Fruit fly (Drosophila melanogaster): ENCODE measurements around the gene CG10958.

Gene CG10958

DNA sequence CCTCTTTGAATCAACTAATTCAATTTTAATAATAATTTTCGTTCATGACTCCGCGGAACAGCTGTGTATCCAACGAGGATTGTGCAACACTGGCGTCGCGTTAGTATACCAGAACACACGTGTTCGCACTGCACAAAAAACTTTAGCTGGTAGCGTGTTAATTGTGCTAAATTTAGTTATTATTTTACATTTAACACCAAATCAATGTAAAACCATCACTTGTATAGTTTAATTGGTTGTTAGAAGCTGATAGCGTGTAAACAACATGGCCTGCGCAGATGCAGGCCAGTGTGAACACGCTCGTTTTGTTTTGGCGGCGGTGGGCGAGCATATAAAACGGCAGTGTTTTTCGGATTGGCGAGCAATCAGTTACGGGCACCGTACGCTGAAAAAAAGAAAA lies 25.2 kb downstream of the CG10958 start, which contains the start of the genes Traf6 and GIIIspla2 (continued):
- TF ChIP-seq Hr39 (optimal IDR thresholded peaks at IDR 0.05) (no peak), BtbVII (GFP tag; optimal IDR thresholded peaks at IDR 0.05) (peak; percentile 31), D (optimal IDR thresholded peaks at IDR 0.05) (no peak), D (GFP tag; optimal IDR thresholded peaks at IDR 0.05) (peak; percentile 51), stc (GFP tag; IDR thresholded peaks at IDR 0.05) (peak; percentile 59; the same call in 1 of the 2 replicates), hb (GFP tag; IDR thresholded peaks at IDR 0.05; ENCODE audit: partially characterized antibody) (no peak), CG17612 (GFP tag; IDR thresholded peaks at IDR 0.05) (peak; percentile 27; the same call in 1 of the 2 replicates), mld (GFP tag; IDR thresholded peaks at IDR 0.05; ENCODE audit: partially characterized antibody) (no peak), slbo (GFP tag; IDR thresholded peaks at IDR 0.05) (peak; percentile 83), Dll (GFP tag; IDR thresholded peaks at IDR 0.05; ENCODE audit: partially characterized antibody) (peak; percentile 46; the same call in 1 of the 4 replicates), CG2875 (GFP tag; optimal IDR thresholded peaks at IDR 0.05) (peak; percentile 8), ERR (GFP tag; optimal IDR thresholded peaks at IDR 0.05) (no peak), CG14441 (GFP tag; IDR thresholded peaks at IDR 0.05) (peak; percentile 78), CG7745 (tag; optimal IDR thresholded peaks at IDR 0.05) (no peak), CG8089 (GFP tag; optimal IDR thresholded peaks at IDR 0.05) (peak; percentile 53), CG2712 (tag; optimal IDR thresholded peaks at IDR 0.05) (peak; percentile 82), Usf (GFP tag; optimal IDR thresholded peaks at IDR 0.05) (peak; percentile 55), cg (GFP tag; optimal IDR thresholded peaks at IDR 0.05) (no peak), danr (GFP tag; IDR thresholded peaks at IDR 0.05) (no peak), dmrt11E (tag; optimal IDR thresholded peaks at IDR 0.05) (peak; percentile 69), Nf-YA (GFP tag; IDR thresholded peaks at IDR 0.05) (0 out of 2 replicates have a peak, but pooled peaks have one; percentile 17), fru (optimal IDR thresholded peaks at IDR 0.05) (no peak), Mes4 (GFP tag; optimal IDR thresholded peaks at IDR 0.05) (peak; percentile 31), zen (tag; optimal IDR thresholded peaks at IDR 0.05) (peak; percentile 60), gt (GFP tag; IDR thresholded peaks at IDR 0.05) (peak; percentile 59; the same call in 1 of the 2 replicates), stwl (tag; optimal IDR thresholded peaks at IDR 0.05) (peak; percentile 94), corto (GFP tag; optimal IDR thresholded peaks at IDR 0.05) (no peak), cwo (GFP tag; optimal IDR thresholded peaks at IDR 0.05) (peak; percentile 50), CG11093 (GFP tag; IDR thresholded peaks at IDR 0.05) (peak; percentile 43; the same call in 1 of the 3 replicates), fd96Cb (tag; optimal IDR thresholded peaks at IDR 0.05) (peak; percentile 66), CG1832 (GFP tag; optimal IDR thresholded peaks at IDR 0.05) (no peak), Ets65A (GFP tag) (peak; percentile 97), CG3847 (GFP tag; IDR thresholded peaks at IDR 0.05) (peak; percentile 86), Atf3 (GFP tag; optimal IDR thresholded peaks at IDR 0.05) (peak; percentile 60), sima (GFP tag; optimal IDR thresholded peaks at IDR 0.05) (no peak), CG11456 (GFP tag; IDR thresholded peaks at IDR 0.05) (peak; percentile 71; the same call in 2 of the 3 replicates), esg (GFP tag; conservative IDR thresholded peaks at IDR 0.05) (peak; percentile 56), usp (GFP tag; optimal IDR thresholded peaks at IDR 0.05) (no peak), wor (GFP tag; IDR thresholded peaks at IDR 0.05) (peak; percentile 69; the same call in 1 of the 2 replicates), vvl (GFP tag; IDR thresholded peaks at IDR 0.05) (peak; percentile 82), CG13894 (tag; optimal IDR thresholded peaks at IDR 0.05) (no peak), CG16863 (GFP tag; optimal IDR thresholded peaks at IDR 0.05) (peak; percentile 43), jumu (GFP tag; optimal IDR thresholded peaks at IDR 0.05) (peak; percentile 74), pzg (GFP tag; optimal IDR thresholded peaks at IDR 0.05) (peak; percentile 67), jigr1 (GFP tag; IDR thresholded peaks at IDR 0.05) (no peak), chn (GFP tag; optimal IDR thresholded peaks at IDR 0.05) (peak; percentile 70), CG8281 (tag; optimal IDR thresholded peaks at IDR 0.05) (peak; percentile 11), CG2199 (GFP tag; IDR thresholded peaks at IDR 0.05) (peak; percentile 68; the same call in 1 of the 3 replicates), CG9817 (tag; optimal IDR thresholded peaks at IDR 0.05) (peak; percentile 88), Med (GFP tag) (peak; percentile 96), zfh1 (GFP tag; IDR thresholded peaks at IDR 0.05) (peak; percentile 83), hth (optimal IDR thresholded peaks at IDR 0.05) (no peak)

Data from whole organism, embryonic.